Fruit fly (Drosophila melanogaster): ENCODE data around the gene CG7886.
A peak's percentile ranks its signal among the peaks of the same experiment; 100 is the strongest.

The CG7886 gene

dm6 chr3R:14651076-14651662 is 8.8 kb upstream of the CG7886 start:
- no peak for TF ChIP-seq Pif1B (GFP tag; optimal IDR thresholded peaks at IDR 0.05)
- no peak for TF ChIP-seq CG17806 (tag; optimal IDR thresholded peaks at IDR 0.05)
- TF ChIP-seq CG14655 (GFP tag; optimal IDR thresholded peaks at IDR 0.05), result no peak
- TF ChIP-seq Snoo (tag; optimal IDR thresholded peaks at IDR 0.05), result no peak
- TF ChIP-seq fd96Ca (GFP tag; IDR thresholded peaks at IDR 0.05), result no peak
- no peak for TF ChIP-seq CG12605 (GFP tag; IDR thresholded peaks at IDR 0.05)
- TF ChIP-seq CG15710 (tag; optimal IDR thresholded peaks at IDR 0.05), result no peak
- no peak for TF ChIP-seq Pif1A (GFP tag; optimal IDR thresholded peaks at IDR 0.05)
- TF ChIP-seq D1 (tag; optimal IDR thresholded peaks at IDR 0.05), result no peak
- TF ChIP-seq CG4496 (GFP tag; IDR thresholded peaks at IDR 0.05), result no peak
- no peak for TF ChIP-seq Ets98B (GFP tag; IDR thresholded peaks at IDR 0.05)
- TF ChIP-seq CG32121 (GFP tag; IDR thresholded peaks at IDR 0.05), result no peak
- TF ChIP-seq CG34367 (tag; optimal IDR thresholded peaks at IDR 0.05), result no peak
- no peak for TF ChIP-seq CG10348 (GFP tag; IDR thresholded peaks at IDR 0.05)
- no peak for TF ChIP-seq rn (GFP tag; IDR thresholded peaks at IDR 0.05)
- TF ChIP-seq CG13204 (GFP tag; optimal IDR thresholded peaks at IDR 0.05), result peak; percentile 6
- TF ChIP-seq CG9948 (tag; optimal IDR thresholded peaks at IDR 0.05), result no peak
- peak; percentile 3 for TF ChIP-seq gl (tag; optimal IDR thresholded peaks at IDR 0.05)
- TF ChIP-seq CG8301 (tag; optimal IDR thresholded peaks at IDR 0.05), result no peak
- TF ChIP-seq EcR (GFP tag; optimal IDR thresholded peaks at IDR 0.05), result peak; percentile 93
- TF ChIP-seq CG8159 (tag; optimal IDR thresholded peaks at IDR 0.05), result no peak

DNA sequence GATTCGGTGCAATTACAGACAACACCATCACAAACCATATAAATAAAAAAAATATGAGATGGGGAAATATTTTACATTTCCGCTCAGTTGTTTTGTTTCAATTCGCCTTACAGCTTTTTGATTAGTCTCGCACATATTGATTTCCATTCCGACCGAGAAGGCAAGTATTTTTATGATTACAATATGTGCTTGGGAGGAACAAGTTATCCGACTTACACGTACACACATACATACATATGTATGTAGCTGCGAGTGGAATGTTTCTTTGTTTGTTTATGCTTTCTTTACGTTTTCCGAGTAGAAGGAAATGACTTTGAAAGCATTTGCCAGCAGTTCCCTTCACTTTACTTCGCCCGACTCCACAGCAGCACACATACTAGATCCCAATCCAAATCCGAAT is 8.0 kb upstream of the CG7886 start:
- TF ChIP-seq CG4496 (GFP tag; IDR thresholded peaks at IDR 0.05) (no peak), Pif1A (GFP tag; optimal IDR thresholded peaks at IDR 0.05) (no peak), fd96Ca (GFP tag; IDR thresholded peaks at IDR 0.05) (no peak), Pif1B (GFP tag; optimal IDR thresholded peaks at IDR 0.05) (no peak), EcR (GFP tag; optimal IDR thresholded peaks at IDR 0.05) (no peak), CG32121 (GFP tag; IDR thresholded peaks at IDR 0.05) (no peak), CG15710 (tag; optimal IDR thresholded peaks at IDR 0.05) (no peak), CG9948 (tag; optimal IDR thresholded peaks at IDR 0.05) (no peak), CG8159 (tag; optimal IDR thresholded peaks at IDR 0.05) (no peak), CG13204 (GFP tag; optimal IDR thresholded peaks at IDR 0.05) (no peak), CG14655 (GFP tag; optimal IDR thresholded peaks at IDR 0.05) (no peak), Snoo (tag; optimal IDR thresholded peaks at IDR 0.05) (no peak), CG17806 (tag; optimal IDR thresholded peaks at IDR 0.05) (no peak), CG10348 (GFP tag; IDR thresholded peaks at IDR 0.05) (no peak), Ets98B (GFP tag; IDR thresholded peaks at IDR 0.05) (no peak), D1 (tag; optimal IDR thresholded peaks at IDR 0.05) (no peak)

DNA sequence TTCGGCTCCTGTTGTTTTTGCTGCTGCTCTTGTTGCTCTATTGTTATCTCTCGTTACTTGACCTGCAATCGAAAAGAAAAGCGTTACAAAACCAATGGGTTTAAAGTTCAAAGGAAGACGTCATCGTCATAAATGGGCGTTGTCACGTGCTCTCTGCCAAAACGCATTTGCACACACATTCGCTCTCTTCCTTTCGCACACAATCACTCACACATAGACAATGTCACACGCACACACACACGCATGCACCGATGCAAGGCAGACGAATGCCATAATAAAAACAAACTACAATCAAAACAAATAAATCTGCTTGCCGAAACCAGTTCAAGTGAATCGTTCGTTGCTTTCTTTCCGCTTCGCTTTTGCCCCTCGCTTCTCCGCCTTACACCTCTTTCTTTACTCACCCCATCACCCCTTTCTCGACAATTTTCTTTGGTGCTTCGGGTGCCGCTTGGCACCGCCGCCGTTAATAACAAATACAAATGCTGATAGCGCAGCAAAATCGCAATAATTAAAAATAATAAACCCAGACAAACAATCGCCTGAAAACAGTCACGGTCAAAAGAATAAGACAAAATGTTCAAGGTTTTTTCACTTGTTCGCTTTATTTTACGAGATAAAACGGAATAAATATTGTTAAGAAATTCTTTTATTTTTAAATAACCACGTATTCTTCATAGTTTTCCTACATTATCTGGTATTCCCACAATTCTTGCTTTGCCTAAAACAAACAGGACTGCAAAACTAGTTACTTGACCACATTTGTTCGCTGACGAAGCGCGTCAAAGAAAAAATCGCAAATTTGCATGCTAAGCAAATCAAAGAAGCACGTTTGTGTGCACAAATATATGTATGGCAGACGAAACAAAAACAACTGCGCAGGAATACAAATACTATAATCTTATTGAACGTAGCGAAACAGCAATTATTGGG is 7.2 kb upstream of the CG7886 start:
- peak; percentile 79 for TF ChIP-seq CG9948 (tag; optimal IDR thresholded peaks at IDR 0.05)
- peak; percentile 76 for TF ChIP-seq CG8159 (tag; optimal IDR thresholded peaks at IDR 0.05)
- peak; percentile 67; the same call in 2 of the 3 replicates for TF ChIP-seq fd96Ca (GFP tag; IDR thresholded peaks at IDR 0.05)
- peak; percentile 32; the same call in 1 of the 2 replicates for TF ChIP-seq CG12605 (GFP tag; IDR thresholded peaks at IDR 0.05)
- no peak for TF ChIP-seq gl (tag; optimal IDR thresholded peaks at IDR 0.05)
- TF ChIP-seq CG13204 (GFP tag; optimal IDR thresholded peaks at IDR 0.05), result no peak
- TF ChIP-seq D1 (tag; optimal IDR thresholded peaks at IDR 0.05), result peak; percentile 47
- peak; percentile 71; the same call in 2 of the 3 replicates for TF ChIP-seq CG4496 (GFP tag; IDR thresholded peaks at IDR 0.05)
- peak; percentile 83 for TF ChIP-seq CG8301 (tag; optimal IDR thresholded peaks at IDR 0.05)
- TF ChIP-seq CG15710 (tag; optimal IDR thresholded peaks at IDR 0.05), result peak; percentile 66
- peak; percentile 76 for TF ChIP-seq Snoo (tag; optimal IDR thresholded peaks at IDR 0.05)
- TF ChIP-seq CG32121 (GFP tag; IDR thresholded peaks at IDR 0.05), result peak; percentile 76
- TF ChIP-seq Pif1A (GFP tag; optimal IDR thresholded peaks at IDR 0.05), result peak; percentile 79
- peak; percentile 72 for TF ChIP-seq CG17806 (tag; optimal IDR thresholded peaks at IDR 0.05)
- TF ChIP-seq CG14655 (GFP tag; optimal IDR thresholded peaks at IDR 0.05), result peak; percentile 89
- peak; percentile 80 for TF ChIP-seq Pif1B (GFP tag; optimal IDR thresholded peaks at IDR 0.05)
- peak; percentile 8; the same call in 1 of the 2 replicates for TF ChIP-seq CG10348 (GFP tag; IDR thresholded peaks at IDR 0.05)
- TF ChIP-seq EcR (GFP tag; optimal IDR thresholded peaks at IDR 0.05), result peak; percentile 78
- TF ChIP-seq CG34367 (tag; optimal IDR thresholded peaks at IDR 0.05), result peak; percentile 66
- TF ChIP-seq rn (GFP tag; IDR thresholded peaks at IDR 0.05), result no peak
- peak; percentile 66 for TF ChIP-seq Ets98B (GFP tag; IDR thresholded peaks at IDR 0.05)

DNA sequence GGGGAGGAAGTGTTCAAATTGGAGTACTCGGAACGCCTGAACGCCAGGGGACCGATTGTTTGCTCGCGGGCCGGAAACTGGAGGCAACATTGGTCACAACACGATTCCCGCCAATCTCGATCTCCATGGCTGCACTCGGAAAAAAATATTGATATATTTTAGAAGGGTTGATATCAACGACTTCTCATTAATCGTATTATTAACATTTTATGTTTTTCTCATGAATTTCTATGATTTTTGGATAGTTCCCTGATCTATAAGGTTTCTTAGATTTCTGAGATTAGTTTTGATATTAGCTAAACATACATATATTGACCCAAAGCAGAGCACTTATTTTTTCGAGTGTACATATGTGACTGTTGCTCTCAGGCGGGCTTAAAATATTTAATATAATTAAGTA is 10.5 kb downstream of the CG7886 start:
- TF ChIP-seq CG14655 (GFP tag; optimal IDR thresholded peaks at IDR 0.05) (no peak), CG8301 (tag; optimal IDR thresholded peaks at IDR 0.05) (no peak), CG9948 (tag; optimal IDR thresholded peaks at IDR 0.05) (peak; percentile 16), Pif1A (GFP tag; optimal IDR thresholded peaks at IDR 0.05) (no peak), fd96Ca (GFP tag; IDR thresholded peaks at IDR 0.05) (no peak)

DNA sequence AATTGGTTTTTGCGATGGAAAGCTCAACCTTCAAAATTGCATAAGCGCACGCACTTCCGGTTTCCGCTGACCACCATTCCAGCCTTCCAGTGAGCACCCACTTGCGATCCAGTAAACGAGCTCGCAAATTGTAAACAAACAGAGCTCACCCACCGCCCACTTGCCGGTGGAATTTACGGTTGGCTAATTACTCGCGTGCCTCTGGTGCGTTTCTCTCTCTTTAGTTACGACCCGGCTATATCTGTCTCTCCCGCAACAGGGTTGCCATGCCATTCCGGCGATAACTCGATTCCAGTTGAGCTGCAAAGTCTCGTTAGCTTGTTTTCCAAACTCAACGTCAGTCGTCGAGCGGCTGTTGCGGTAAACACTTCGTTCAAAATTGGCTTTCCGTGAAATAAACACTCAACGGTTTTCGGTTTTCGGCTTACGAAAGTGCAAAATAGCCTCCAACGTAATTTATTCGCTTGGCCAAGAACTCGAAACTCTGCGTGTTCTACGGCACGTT is 12.2 kb downstream of the CG7886 start, which contains the start of gene Cad88C:
Gene Cad88C, plus strand, starts transcription at position 360 of the 505 bp plus-strand sequence.
- TF ChIP-seq CG34367 (tag; optimal IDR thresholded peaks at IDR 0.05) (no peak), CG32121 (GFP tag; IDR thresholded peaks at IDR 0.05) (0 out of 2 replicates have a peak, but pooled peaks have one; percentile 14)

Measured in whole organism, pupa.